Worm (Caenorhabditis elegans): ENCODE data around the gene F10E9.10.

F10E9.10 gene

ce11 chrIII:8307356-8307755 lies 12.7 kb downstream of the F10E9.10 start, which contains the start of the genes F10E9.7 and F10E9.5 (continued):
- TF ChIP-seq rbr-2 (tag; optimal IDR thresholded peaks at IDR 0.05): peak; percentile 76
- TF ChIP-seq D1046.2 (GFP tag; IDR thresholded peaks at IDR 0.05): peak; percentile 60; the same call in 1 of the 2 replicates
- no peak; the same call in 1 of the 2 replicates for TF ChIP-seq tra-1 (GFP tag; IDR thresholded peaks at IDR 0.05)
- no peak for TF ChIP-seq ztf-11 (tag; optimal IDR thresholded peaks at IDR 0.05)
- TF ChIP-seq T20F7.1 (GFP tag; optimal IDR thresholded peaks at IDR 0.05): peak; percentile 99
- peak; percentile 86 for TF ChIP-seq ceh-44 (GFP tag; IDR thresholded peaks at IDR 0.05)
- peak in 1 of 2 experiments; percentile 96 for TF ChIP-seq lsy-2 (tag; optimal IDR thresholded peaks at IDR 0.05)
- TF ChIP-seq ctbp-1 (GFP tag; IDR thresholded peaks at IDR 0.05): no peak
- no peak for TF ChIP-seq F10B5.3 (tag; optimal IDR thresholded peaks at IDR 0.05)
- peak; percentile 60 for TF ChIP-seq fkh-10 (GFP tag; optimal IDR thresholded peaks at IDR 0.05)
- TF ChIP-seq aha-1 (tag): no peak
- no peak for TF ChIP-seq zip-2 (tag; optimal IDR thresholded peaks at IDR 0.05)
- TF ChIP-seq unc-39 (tag; optimal IDR thresholded peaks at IDR 0.05): no peak
- peak; percentile 54 for TF ChIP-seq nhr-102 (tag; optimal IDR thresholded peaks at IDR 0.05)
- TF ChIP-seq arid-1 (GFP tag; conservative IDR thresholded peaks at IDR 0.05): peak; percentile 60; the same call in 1 of the 2 replicates
- no peak for TF ChIP-seq lin-39 (tag; optimal IDR thresholded peaks at IDR 0.05)
- TF ChIP-seq snpc-4 (tag; optimal IDR thresholded peaks at IDR 0.05): no peak
- no peak for TF ChIP-seq nhr-111 (GFP tag; optimal IDR thresholded peaks at IDR 0.05)
- no peak for TF ChIP-seq F26F4.8 (GFP tag; conservative IDR thresholded peaks at IDR 0.05)
- TF ChIP-seq nhr-41 (GFP tag; IDR thresholded peaks at IDR 0.05): no peak
- TF ChIP-seq ztf-7 (tag; optimal IDR thresholded peaks at IDR 0.05): peak; percentile 70
- TF ChIP-seq lin-15B (tag; optimal IDR thresholded peaks at IDR 0.05): peak; percentile 45
- TF ChIP-seq mdl-1 (tag; optimal IDR thresholded peaks at IDR 0.05): no peak
- no peak for TF ChIP-seq lir-3 (tag; optimal IDR thresholded peaks at IDR 0.05)
- TF ChIP-seq egl-27 (tag; optimal IDR thresholded peaks at IDR 0.05): no peak
- TF ChIP-seq tag-97 (GFP tag; IDR thresholded peaks at IDR 0.05): 0 out of 2 replicates have a peak, but pooled peaks have one; percentile 10
- 0 out of 2 replicates have a peak, but pooled peaks have one; percentile 56 for TF ChIP-seq vab-7 (GFP tag; IDR thresholded peaks at IDR 0.05)
- TF ChIP-seq cey-2 (tag; optimal IDR thresholded peaks at IDR 0.05; ENCODE audit: borderline replicate concordance, insufficient read depth): no peak
- TF ChIP-seq unc-62 (GFP tag; optimal IDR thresholded peaks at IDR 0.05 in 1 of 2): no peak
- TF ChIP-seq unc-62 (tag; optimal IDR thresholded peaks at IDR 0.05): no peak
- no peak for TF ChIP-seq ZK546.5 (tag; optimal IDR thresholded peaks at IDR 0.05)
- TF ChIP-seq dpl-1 (GFP tag; optimal IDR thresholded peaks at IDR 0.05): peak; percentile 96
- peak; percentile 86 for TF ChIP-seq dve-1 (tag; optimal IDR thresholded peaks at IDR 0.05; ENCODE audit: insufficient read depth)
- TF ChIP-seq T26A8.4 (GFP tag; IDR thresholded peaks at IDR 0.05): no peak; the same call in 1 of the 2 replicates
- TF ChIP-seq hif-1 (tag; optimal IDR thresholded peaks at IDR 0.05): peak in 1 of 2 experiments; percentile 93
- TF ChIP-seq F49E8.2 (tag; optimal IDR thresholded peaks at IDR 0.05; ENCODE audit: borderline replicate concordance): peak; percentile 16
- no peak for TF ChIP-seq R02D3.7 (tag; optimal IDR thresholded peaks at IDR 0.05)
- peak; percentile 54; the same call in 1 of the 2 replicates for TF ChIP-seq hmg-1.1 (GFP tag; IDR thresholded peaks at IDR 0.05)
- TF ChIP-seq pha-4 (GFP tag; IDR thresholded peaks at IDR 0.05): peak; percentile 76
- peak; percentile 69 for TF ChIP-seq pha-4 (tag; optimal IDR thresholded peaks at IDR 0.05)
- 0 out of 2 replicates have a peak, but pooled peaks have one; percentile 7 for TF ChIP-seq daf-19 (GFP tag; conservative IDR thresholded peaks at IDR 0.05)
- TF ChIP-seq zfp-2 (tag; optimal IDR thresholded peaks at IDR 0.05): peak; percentile 47
- TF ChIP-seq madf-9 (GFP tag; conservative IDR thresholded peaks at IDR 0.05): peak; percentile 61; the same call in 1 of the 2 replicates
- TF ChIP-seq fos-1 (tag; optimal IDR thresholded peaks at IDR 0.05): no peak
- TF ChIP-seq mdt-29 (GFP tag; IDR thresholded peaks at IDR 0.05): 0 out of 2 replicates have a peak, but pooled peaks have one; percentile 45
- no peak for TF ChIP-seq nhr-25 (tag; optimal IDR thresholded peaks at IDR 0.05; ENCODE audit: borderline replicate concordance, insufficient read depth)
- TF ChIP-seq Y5F2A.4 (GFP tag; optimal IDR thresholded peaks at IDR 0.05): no peak
- TF ChIP-seq ZK337.2 (GFP tag; IDR thresholded peaks at IDR 0.05): peak; percentile 97
- no peak for TF ChIP-seq F44E2.7 (GFP tag; IDR thresholded peaks at IDR 0.05)
- TF ChIP-seq mep-1 (tag; optimal IDR thresholded peaks at IDR 0.05): peak; percentile 87

Data from whole organism, L4 larva.